Worm (Caenorhabditis elegans): Measurements from ENCODE around the gene srt-54.
A peak's percentile ranks its signal among the peaks of the same experiment; 100 is the strongest.

The srt-54 gene

DNA sequence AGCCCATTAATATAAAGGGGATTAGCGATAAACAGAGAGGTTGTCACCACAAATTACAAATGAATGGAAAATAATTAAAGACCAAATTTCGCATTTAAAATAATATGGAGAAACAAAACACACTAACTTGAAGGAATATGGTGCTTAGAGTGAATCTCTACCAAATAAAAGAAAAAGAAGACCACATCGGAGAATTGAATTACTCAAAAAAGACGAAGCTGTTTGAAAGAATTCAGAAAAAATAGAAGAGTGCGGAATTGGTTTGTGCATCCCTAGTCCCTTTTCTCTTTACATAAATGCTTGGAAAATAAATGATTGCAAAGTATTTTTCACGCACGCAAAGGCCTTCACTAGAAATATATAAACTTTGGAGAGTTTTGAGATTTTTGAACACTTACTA, 43.1 kb upstream of the srt-54 start:
- TF ChIP-seq lin-14 (GFP tag; optimal IDR thresholded peaks at IDR 0.05) (peak; percentile 33), lin-39 (tag; optimal IDR thresholded peaks at IDR 0.05) (no peak), ceh-8 (GFP tag; optimal IDR thresholded peaks at IDR 0.05) (peak; percentile 50)

DNA sequence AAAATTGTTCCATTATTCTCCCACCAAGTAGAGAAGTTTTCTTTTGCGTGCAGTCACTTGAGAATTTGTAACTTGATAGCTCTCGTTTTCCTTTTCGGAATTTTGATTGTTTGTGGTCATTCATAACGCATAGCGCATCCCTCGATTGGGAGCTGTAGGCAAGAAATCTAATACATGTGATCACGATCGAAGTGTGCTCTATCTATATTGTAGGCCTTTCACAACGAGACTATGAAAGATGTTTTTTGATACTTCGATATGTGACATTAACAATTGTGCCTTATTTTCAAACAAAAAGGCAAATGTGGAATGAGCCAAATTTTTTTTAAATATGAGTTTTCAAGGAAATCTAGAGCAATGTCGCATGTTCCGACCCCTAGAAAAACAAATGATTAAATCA, 41.2 kb upstream of the srt-54 start:
- no peak for TF ChIP-seq irx-1 (tag; optimal IDR thresholded peaks at IDR 0.05)
- TF ChIP-seq fkh-10 (GFP tag; optimal IDR thresholded peaks at IDR 0.05): no peak

DNA sequence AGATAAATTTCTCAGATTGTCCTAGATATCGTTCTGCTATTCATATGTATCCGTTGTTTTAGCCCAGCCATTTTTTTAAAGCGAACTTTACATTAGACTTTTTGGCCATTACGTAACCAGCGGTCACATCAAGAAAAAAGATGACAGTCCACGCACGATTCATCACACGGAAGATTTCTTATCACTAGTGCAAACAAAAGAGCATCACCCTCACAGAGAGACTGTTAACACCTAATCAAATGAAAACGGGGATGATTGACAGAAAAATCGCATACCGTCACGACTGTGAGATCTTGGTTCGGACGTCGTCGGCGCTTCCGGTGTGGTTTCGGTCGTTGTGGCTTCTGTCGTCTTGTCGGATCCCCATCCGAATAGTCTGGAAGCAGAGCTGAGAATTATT, 40.4 kb upstream of the srt-54 start:
- peak in 1 of 2 experiments; percentile 7 for TF ChIP-seq lin-35 (GFP tag; optimal IDR thresholded peaks at IDR 0.05)
- TF ChIP-seq egl-13 (tag; optimal IDR thresholded peaks at IDR 0.05): no peak
- no peak for TF ChIP-seq efl-1 (optimal IDR thresholded peaks at IDR 0.05)
- TF ChIP-seq efl-1 (GFP tag; optimal IDR thresholded peaks at IDR 0.05 in 1 of 2): no peak

DNA sequence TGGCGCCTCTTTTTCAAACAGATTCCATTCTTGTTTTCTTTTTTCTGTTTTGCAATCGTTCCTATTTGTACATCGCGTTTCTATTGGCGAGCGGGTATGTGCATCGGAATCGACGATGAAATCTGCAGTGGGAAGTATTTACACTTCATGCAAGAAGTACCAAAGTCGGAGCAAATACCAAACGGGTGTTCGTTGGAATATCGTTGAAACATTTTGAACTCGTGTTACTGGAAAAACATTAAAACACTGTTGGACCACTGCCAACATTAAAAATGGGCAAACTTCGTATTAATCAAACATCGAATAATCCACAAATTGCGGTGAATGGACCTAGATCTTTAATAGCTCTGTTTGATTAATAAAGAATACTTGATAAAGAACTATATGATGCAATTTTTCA, 37.9 kb upstream of the srt-54 start, which contains the start of gene C23H3.9:
Gene C23H3.9, minus strand, starts transcription at position 101 of the 400 bp plus-strand sequence.
- TF ChIP-seq mep-1 (tag; optimal IDR thresholded peaks at IDR 0.05): no peak
- no peak for TF ChIP-seq grh-1 (GFP tag; IDR thresholded peaks at IDR 0.05)
- TF ChIP-seq ets-5 (GFP tag; IDR thresholded peaks at IDR 0.05): no peak
- no peak for TF ChIP-seq F16B12.6 (tag; optimal IDR thresholded peaks at IDR 0.05)
- TF ChIP-seq nhr-71 (tag; optimal IDR thresholded peaks at IDR 0.05): no peak
- no peak for TF ChIP-seq swsn-7 (tag; optimal IDR thresholded peaks at IDR 0.05)
- TF ChIP-seq nhr-12 (tag; optimal IDR thresholded peaks at IDR 0.05): no peak
- TF ChIP-seq unc-62 (GFP tag; optimal IDR thresholded peaks at IDR 0.05): no peak
- no peak for TF ChIP-seq hlh-4 (tag; optimal IDR thresholded peaks at IDR 0.05)
- no peak for TF ChIP-seq efl-3 (GFP tag; optimal IDR thresholded peaks at IDR 0.05)
- no peak for TF ChIP-seq ceh-8 (GFP tag; optimal IDR thresholded peaks at IDR 0.05)
- TF ChIP-seq efl-1 (optimal IDR thresholded peaks at IDR 0.05): no peak
- no peak for TF ChIP-seq efl-1 (GFP tag; optimal IDR thresholded peaks at IDR 0.05 in 1 of 2)

DNA sequence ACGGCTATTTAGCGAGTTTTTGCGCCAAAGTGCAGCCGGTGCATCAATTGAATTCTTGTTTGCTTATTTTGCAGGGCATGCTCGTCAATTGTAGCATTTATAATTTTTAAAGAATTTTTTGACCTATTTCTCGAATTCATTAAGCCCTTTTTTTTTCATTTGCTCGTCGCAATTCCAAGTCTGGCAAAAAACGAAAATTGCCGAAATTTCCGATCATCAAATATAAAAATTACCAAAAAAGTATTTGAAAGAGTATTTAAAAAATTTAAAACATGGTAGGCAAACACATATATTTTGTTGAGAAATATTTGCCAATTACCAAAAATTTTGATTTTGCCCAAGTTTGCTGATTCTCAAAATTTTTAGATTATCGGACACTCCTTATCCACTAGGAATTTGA, 32.9 kb upstream of the srt-54 start, which contains the start of gene C50D2.6:
Gene C50D2.6, plus strand, starts transcription at position 301 of the 400 bp plus-strand sequence.
- TF ChIP-seq fos-1 (tag; optimal IDR thresholded peaks at IDR 0.05) (no peak), unc-62 (GFP tag; optimal IDR thresholded peaks at IDR 0.05) (no peak), C04F5.9 (tag; optimal IDR thresholded peaks at IDR 0.05) (no peak), xbp-1 (tag; optimal IDR thresholded peaks at IDR 0.05) (no peak), ztf-11 (tag; optimal IDR thresholded peaks at IDR 0.05) (no peak), pax-3 (tag; optimal IDR thresholded peaks at IDR 0.05) (no peak), lin-15B (tag; optimal IDR thresholded peaks at IDR 0.05) (no peak), snu-23 (GFP tag; optimal IDR thresholded peaks at IDR 0.05) (no peak), nhr-90 (tag; optimal IDR thresholded peaks at IDR 0.05; ENCODE audit: poor library complexity) (no peak), nhr-76 (tag; optimal IDR thresholded peaks at IDR 0.05) (no peak), lin-39 (tag; optimal IDR thresholded peaks at IDR 0.05) (no peak), tlp-1 (tag; optimal IDR thresholded peaks at IDR 0.05) (no peak), sox-4 (tag; optimal IDR thresholded peaks at IDR 0.05) (no peak), lin-14 (GFP tag; optimal IDR thresholded peaks at IDR 0.05) (no peak), sptf-1 (tag; optimal IDR thresholded peaks at IDR 0.05) (no peak), fkh-4 (tag; optimal IDR thresholded peaks at IDR 0.05; ENCODE audit: borderline replicate concordance) (no peak), unc-130 (tag; optimal IDR thresholded peaks at IDR 0.05) (no peak)

DNA sequence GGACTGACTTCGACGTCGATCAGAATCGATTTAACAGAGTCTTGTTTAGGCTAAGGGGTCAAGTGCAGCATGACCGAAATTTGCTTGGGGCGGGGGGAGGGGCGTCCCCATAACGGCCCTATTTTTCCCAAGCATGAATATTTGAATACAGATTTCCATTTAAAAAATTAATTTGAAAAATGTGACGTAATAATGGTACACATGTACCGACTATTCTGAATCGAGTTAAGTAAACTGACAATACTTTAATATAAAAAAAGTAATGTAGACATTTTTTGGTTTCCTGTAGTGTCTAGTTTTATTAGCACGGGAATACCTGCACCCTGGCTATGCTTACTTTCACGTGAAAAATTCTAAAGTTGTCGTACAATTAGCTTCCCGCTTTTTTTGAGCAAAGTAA, 30.2 kb upstream of the srt-54 start:
- TF ChIP-seq efl-1 (optimal IDR thresholded peaks at IDR 0.05): no peak
- TF ChIP-seq efl-1 (GFP tag; optimal IDR thresholded peaks at IDR 0.05 in 1 of 2): peak in 1 of 2 experiments; percentile 59
- TF ChIP-seq lsy-2 (tag; optimal IDR thresholded peaks at IDR 0.05): no peak

Measured in whole organism, L1 larva.